Worm (Caenorhabditis elegans): ENCODE results near the gene ZC376.8.

- TF ChIP-seq elt-1 (tag; optimal IDR thresholded peaks at IDR 0.05) (no peak), fos-1 (tag; optimal IDR thresholded peaks at IDR 0.05) (no peak), nhr-237 (tag; optimal IDR thresholded peaks at IDR 0.05) (no peak), R02D3.7 (tag; optimal IDR thresholded peaks at IDR 0.05) (no peak), ama-1 (optimal IDR thresholded peaks at IDR 0.05) (no peak), lin-13 (GFP tag; optimal IDR thresholded peaks at IDR 0.05) (no peak), unc-62 (GFP tag; optimal IDR thresholded peaks at IDR 0.05) (no peak), snpc-4 (tag; optimal IDR thresholded peaks at IDR 0.05) (no peak), lin-39 (tag; optimal IDR thresholded peaks at IDR 0.05) (no peak)
Measured at ce11 chrV:14182860-14183259, 2.8 kb downstream of the ZC376.8 start, which contains the start of gene cest-2.3.
